Worm (Caenorhabditis elegans) whole organism, late embryonic: ENCODE data around the gene C50B6.1.

Experiments used
- C38D4.7 ChIP-seq: fragments of 200-800 bp; sonication (Bioruptor generic); optimal IDR thresholded peaks from 2 replicates; lab custom pipeline; 2018; ENCODE audit warnings: mild to moderate bottlenecking, missing genetic modification characterization, moderate library complexity, missing compliant biosample characterization
- T23F11.4 ChIP-seq: fragments of 200-800 bp; sonication (Bioruptor generic); optimal IDR thresholded peaks from 2 replicates; lab custom pipeline; 2018; ENCODE audit warnings: mild to moderate bottlenecking, missing genetic modification characterization, missing compliant biosample characterization
- ceh-9 ChIP-seq: sonication (generic microtip); optimal IDR thresholded peaks from 2 replicates; lab custom pipeline; 2016; ENCODE audit warnings: mild to moderate bottlenecking, missing genetic modification characterization, inconsistent platforms, missing compliant biosample characterization
- che-1 ChIP-seq: sonication (generic microtip); optimal IDR thresholded peaks from 2 replicates; lab custom pipeline; 2016; ENCODE audit warnings: mild to moderate bottlenecking, missing genetic modification characterization, missing compliant biosample characterization
- elt-2 ChIP-seq: sonication (generic microtip); optimal IDR thresholded peaks from 2 replicates; lab custom pipeline; 2016; ENCODE audit warnings: missing genetic modification reagents, missing genetic modification characterization, missing compliant biosample characterization
- nhr-232 ChIP-seq: sonication (generic microtip); optimal IDR thresholded peaks from 2 replicates; lab custom pipeline; 2016; ENCODE audit warnings: missing genetic modification characterization, missing compliant biosample characterization
- sox-4 ChIP-seq: sonication (generic microtip); optimal IDR thresholded peaks from 2 replicates; lab custom pipeline; 2017; ENCODE audit warnings: mild to moderate bottlenecking, missing genetic modification characterization, inconsistent platforms, missing compliant biosample characterization
- syd-9 ChIP-seq: sonication (generic microtip); optimal IDR thresholded peaks from 2 replicates; lab custom pipeline; 2016; ENCODE audit warnings: mild to moderate bottlenecking, missing genetic modification characterization, moderate library complexity, missing compliant biosample characterization

DNA sequence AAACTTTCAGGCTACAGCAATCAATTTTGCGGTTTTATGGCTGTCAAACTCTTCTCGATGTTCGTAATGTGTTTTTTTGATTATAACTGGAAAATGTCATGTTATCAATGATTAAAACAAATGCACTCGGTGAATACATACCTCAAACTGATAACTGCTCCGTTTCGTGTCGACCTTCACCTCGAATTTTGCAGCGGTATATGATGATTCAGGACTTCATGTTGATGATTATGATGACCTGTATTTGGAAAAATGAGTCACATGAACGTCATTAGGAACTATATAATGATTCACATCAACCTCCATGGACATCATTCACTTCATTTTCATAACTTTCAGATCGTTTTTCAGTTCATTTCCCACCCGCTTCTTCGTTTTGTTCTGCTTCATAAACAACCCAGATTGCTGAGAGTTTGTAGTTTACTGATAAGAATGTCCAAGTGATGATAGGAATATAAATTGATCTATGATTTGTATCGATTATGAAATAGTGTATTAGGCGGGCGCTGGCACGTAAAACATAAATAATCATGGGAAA, 45.9 kb upstream of the C50B6.1 start:
- TF ChIP-seq elt-2 (tag; lab: Kevin White, UChicago), result peak; percentile 68
- TF ChIP-seq syd-9 (tag; lab: Kevin White, UChicago), result no peak
- TF ChIP-seq ceh-9 (tag; lab: Kevin White, UChicago), result no peak
- TF ChIP-seq sox-4 (tag; lab: Kevin White, UChicago), result no peak
- TF ChIP-seq che-1 (tag; lab: Kevin White, UChicago), result no peak
- TF ChIP-seq T23F11.4 (GFP tag; lab: Kevin White, UChicago), result no peak
- TF ChIP-seq C38D4.7 (GFP tag; lab: Kevin White, UChicago), result no peak
- TF ChIP-seq nhr-232 (tag; lab: Kevin White, UChicago), result no peak
